Worm (Caenorhabditis elegans): Measurements from ENCODE around the gene mdh-2.

The mdh-2 gene

ce11 chrIII:6608101-6608672 is at the start of gene mdh-2, which contains the start of gene F20H11.4:
TSS of gene mdh-2 (minus strand) at chrIII:6608106.
TSS of gene F20H11.4 (plus strand) at chrIII:6608622.
- no peak for TF ChIP-seq ztf-3 (GFP tag; optimal IDR thresholded peaks at IDR 0.05)
- no peak for TF ChIP-seq C17E4.6 (GFP tag; IDR thresholded peaks at IDR 0.05)
- TF ChIP-seq lin-40 (tag; optimal IDR thresholded peaks at IDR 0.05) = peak; percentile 37
- no peak for TF ChIP-seq B0035.1 (tag; optimal IDR thresholded peaks at IDR 0.05)
- TF ChIP-seq K12H6.12 (tag; optimal IDR thresholded peaks at IDR 0.05) = no peak
- peak; percentile 37 for TF ChIP-seq tlf-1 (GFP tag; optimal IDR thresholded peaks at IDR 0.05)
- no peak for TF ChIP-seq lir-1 (GFP tag; conservative IDR thresholded peaks at IDR 0.05)
- peak; percentile 22 to 89 (median 40) for TF ChIP-seq lin-35 (GFP tag; optimal IDR thresholded peaks at IDR 0.05)
- no peak for TF ChIP-seq F37B4.10 (GFP tag; IDR thresholded peaks at IDR 0.05)
- TF ChIP-seq bed-2 (GFP tag; IDR thresholded peaks at IDR 0.05) = no peak
- TF ChIP-seq F57A8.1 (GFP tag; optimal IDR thresholded peaks at IDR 0.05) = no peak
- no peak for TF ChIP-seq atf-7 (tag; optimal IDR thresholded peaks at IDR 0.05)
- TF ChIP-seq Y95B8A.8 (GFP tag; IDR thresholded peaks at IDR 0.05) = no peak
- no peak for TF ChIP-seq nhr-120 (GFP tag; IDR thresholded peaks at IDR 0.05)
- TF ChIP-seq ets-4 (GFP tag; optimal IDR thresholded peaks at IDR 0.05) = no peak
- TF ChIP-seq ceh-79 (tag; optimal IDR thresholded peaks at IDR 0.05) = no peak
- peak; percentile 50 for TF ChIP-seq ceh-27 (GFP tag; optimal IDR thresholded peaks at IDR 0.05)
- 0 out of 2 replicates have a peak, but pooled peaks have one; percentile 18 for TF ChIP-seq Y53G8AR.9 (GFP tag; conservative IDR thresholded peaks at IDR 0.05)
- TF ChIP-seq nhr-27 (tag; optimal IDR thresholded peaks at IDR 0.05) = no peak
- TF ChIP-seq lsy-27 (tag; optimal IDR thresholded peaks at IDR 0.05; ENCODE audit: borderline replicate concordance, insufficient read depth) = no peak
- TF ChIP-seq rpc-1 (optimal IDR thresholded peaks at IDR 0.05) = no peak
- TF ChIP-seq rpc-1 (tag; optimal IDR thresholded peaks at IDR 0.05) = no peak
- no peak for TF ChIP-seq hrde-1 (tag; optimal IDR thresholded peaks at IDR 0.05; ENCODE audit: borderline replicate concordance)
- TF ChIP-seq T26A5.8 (tag; optimal IDR thresholded peaks at IDR 0.05) = no peak
- peak; percentile 98 for TF ChIP-seq lin-54 (GFP tag; optimal IDR thresholded peaks at IDR 0.05)
- peak; percentile 16 for TF ChIP-seq xnd-1 (tag; optimal IDR thresholded peaks at IDR 0.05)
- TF ChIP-seq Y79H2A.3 (GFP tag; conservative IDR thresholded peaks at IDR 0.05) = no peak
- TF ChIP-seq ama-1 (optimal IDR thresholded peaks at IDR 0.05) = no peak
- no peak for TF ChIP-seq ama-1 (GFP tag; optimal IDR thresholded peaks at IDR 0.05)
- peak; percentile 81 for TF ChIP-seq F23B12.7 (tag; optimal IDR thresholded peaks at IDR 0.05; ENCODE audit: insufficient read depth)
- peak; percentile 17 for TF ChIP-seq snpc-3.4 (tag; optimal IDR thresholded peaks at IDR 0.05)
- TF ChIP-seq ceh-91 (GFP tag; IDR thresholded peaks at IDR 0.05) = peak; percentile 44; the same call in 1 of the 2 replicates
- no peak for TF ChIP-seq ztf-28 (GFP tag; IDR thresholded peaks at IDR 0.05)
- TF ChIP-seq D2030.7 (GFP tag; IDR thresholded peaks at IDR 0.05) = peak; percentile 43; the same call in 1 of the 2 replicates
- no peak for TF ChIP-seq nhr-179 (tag; optimal IDR thresholded peaks at IDR 0.05)
- peak; percentile 91 for TF ChIP-seq dpl-1 (GFP tag; optimal IDR thresholded peaks at IDR 0.05)
- TF ChIP-seq pbrm-1 (GFP tag; IDR thresholded peaks at IDR 0.05) = peak; percentile 42; the same call in 1 of the 2 replicates
- no peak for TF ChIP-seq egl-18 (GFP tag; IDR thresholded peaks at IDR 0.05)
- TF ChIP-seq madf-3 (GFP tag; IDR thresholded peaks at IDR 0.05) = no peak
- peak; percentile 92 for TF ChIP-seq efl-1 (GFP tag; optimal IDR thresholded peaks at IDR 0.05)
- peak; percentile 64 for TF ChIP-seq attf-5 (GFP tag; optimal IDR thresholded peaks at IDR 0.05)
- TF ChIP-seq ztf-18 (tag; optimal IDR thresholded peaks at IDR 0.05) = peak; percentile 25
- TF ChIP-seq sdz-38 (tag; optimal IDR thresholded peaks at IDR 0.05) = no peak
- peak; percentile 12; the same call in 1 of the 2 replicates for TF ChIP-seq madf-8 (GFP tag; conservative IDR thresholded peaks at IDR 0.05)
- no peak for TF ChIP-seq ceh-100 (GFP tag; IDR thresholded peaks at IDR 0.05)
- no peak for TF ChIP-seq lag-1 (GFP tag; IDR thresholded peaks at IDR 0.05)
- TF ChIP-seq Y67H2A.10 (GFP tag; conservative IDR thresholded peaks at IDR 0.05) = no peak
- no peak for TF ChIP-seq gei-17 (GFP tag; optimal IDR thresholded peaks at IDR 0.05)
- no peak for TF ChIP-seq fkh-3 (tag; optimal IDR thresholded peaks at IDR 0.05)

Measured in whole organism, young adult.